Fruit fly (Drosophila melanogaster) whole organism, adult: ENCODE data around the gene CG7166.

ENCODE experiments used
- CG12768 ChIP-seq: fragments of 200-800 bp; sonication (Bioruptor generic); optimal IDR thresholded peaks from 2 replicates; lab custom pipeline; 2017; ENCODE audit warnings: missing biosample characterization, missing genetic modification characterization, mild to moderate bottlenecking, moderate library complexity, missing genetic modification reagents
- CG14711 ChIP-seq: fragments of 200-800 bp; sonication (Bioruptor generic); optimal IDR thresholded peaks from 2 replicates; lab custom pipeline; 2018; ENCODE audit warnings: missing biosample characterization, mild to moderate bottlenecking, missing genetic modification characterization, moderate library complexity
- CG1620 ChIP-seq: fragments of 200-800 bp; sonication (Bioruptor generic); optimal IDR thresholded peaks from 2 replicates; lab custom pipeline; 2016; ENCODE audit warnings: missing biosample characterization, missing genetic modification characterization
- CG33017 ChIP-seq: fragments of 200-800 bp; sonication (Bioruptor generic); optimal IDR thresholded peaks from 2 replicates; lab custom pipeline; 2018; ENCODE audit warnings: missing biosample characterization, mild to moderate bottlenecking, missing genetic modification characterization, moderate library complexity
- Hr96 ChIP-seq: fragments of 200-800 bp; sonication (Bioruptor generic); optimal IDR thresholded peaks from 2 replicates; lab custom pipeline; 2016; ENCODE audit warnings: missing biosample characterization, missing genetic modification characterization
- bab1 ChIP-seq: fragments of 200-800 bp; sonication (Bioruptor generic); optimal IDR thresholded peaks from 3 replicates; lab custom pipeline; 2019; ENCODE audit warnings: missing biosample characterization, mild to moderate bottlenecking, missing genetic modification characterization, moderate library complexity
- cic ChIP-seq: fragments of 200-800 bp; sonication (Bioruptor generic); optimal IDR thresholded peaks from 2 replicates; lab custom pipeline; 2017; ENCODE audit warnings: missing biosample characterization, mild to moderate bottlenecking, missing genetic modification characterization, moderate library complexity
- kay ChIP-seq: fragments of 200-800 bp; sonication (Bioruptor generic); peaks from one replicate; lab custom pipeline; 2016; ENCODE audit warnings: missing biosample characterization, missing genetic modification characterization, borderline replicate concordance
- ovo ChIP-seq: fragments of 200-800 bp; sonication (Bioruptor generic); optimal IDR thresholded peaks from 2 replicates; lab custom pipeline; 2016; ENCODE audit warnings: missing biosample characterization, missing genetic modification characterization
- pad ChIP-seq: fragments of 200-800 bp; sonication (Bioruptor generic); optimal IDR thresholded peaks from 3 replicates; lab custom pipeline; 2017; ENCODE audit warnings: missing biosample characterization, missing genetic modification characterization, mild to moderate bottlenecking, moderate library complexity, missing genetic modification reagents
- toe ChIP-seq: fragments of 200-800 bp; sonication (Bioruptor generic); optimal IDR thresholded peaks from 2 replicates; lab custom pipeline; 2016; ENCODE audit warnings: missing biosample characterization, missing genetic modification characterization

- TF ChIP-seq CG33017 (no peak), Hr96 (GFP tag; lab: Kevin White, UChicago) (no peak), ovo (no peak), bab1 (GFP tag; lab: Kevin White, UChicago) (peak; percentile 16), CG12768 (GFP tag; lab: Kevin White, UChicago) (no peak), kay (no peak), CG1620 (GFP tag; lab: Kevin White, UChicago) (no peak), CG14711 (tag; lab: Kevin White, UChicago) (no peak), cic (GFP tag; lab: Kevin White, UChicago) (no peak), pad (GFP tag; lab: Kevin White, UChicago) (no peak), toe (GFP tag; lab: Kevin White, UChicago) (no peak)
These were observed 8.8 kb upstream of the CG7166 start, which contains the start of gene MED1 for dm6 chr3L:21634152-21634689.
